Worm (Caenorhabditis elegans) whole organism, L4 larva: Measurements from ENCODE around the gene F13H8.2.

ENCODE experiments used
- F26F4.8 ChIP-seq: fragments of 200-800 bp; sonication (Bioruptor generic); conservative IDR thresholded peaks from 2 replicates; pipeline ENCODE4 v1.3.6; 2022; ENCODE audit warnings: missing genetic modification characterization, missing compliant biosample characterization
- F49E8.2 ChIP-seq: sonication (generic microtip); optimal IDR thresholded peaks from 2 replicates; lab custom pipeline; 2016; ENCODE audit warnings: missing compliant biosample characterization, mild to moderate bottlenecking, missing genetic modification characterization, borderline replicate concordance
- T20F7.1 ChIP-seq: fragments of 200-800 bp; sonication (Bioruptor generic); optimal IDR thresholded peaks from 2 replicates; lab custom pipeline; 2018; ENCODE audit warnings: mild to moderate bottlenecking, missing genetic modification characterization, missing compliant biosample characterization
- T26A8.4 ChIP-seq: fragments of 200-800 bp; sonication (Bioruptor generic); IDR thresholded peaks from 2 replicates; pipeline ENCODE4 v1.3.6; 2022; ENCODE audit warnings: missing genetic modification characterization, missing compliant biosample characterization
- Y105C5A.15 ChIP-seq: fragments of 200-800 bp; sonication (Bioruptor generic); IDR thresholded peaks from 2 replicates; pipeline ENCODE4 v1.3.6; 2022; ENCODE audit warnings: missing genetic modification characterization, missing compliant biosample characterization
- ZK546.5 ChIP-seq, 2 experiments: sonication (generic microtip); optimal IDR thresholded peaks; 2 replicates each; lab custom pipeline; 2017; ENCODE audit warnings: missing biosample characterization in 2 of 2, missing genetic modification characterization in 2 of 2
- aha-1 ChIP-seq: fragments of 150-350 bp; peaks from one replicate; lab custom pipeline; 2014; ENCODE audit warnings: missing biosample characterization, missing genetic modification characterization
- aly-2 ChIP-seq: sonication (generic microtip); optimal IDR thresholded peaks from 2 replicates; lab custom pipeline; 2018; ENCODE audit warnings: missing biosample characterization, missing genetic modification characterization
- ama-1 ChIP-seq: fragments of 150-350 bp; optimal IDR thresholded peaks from 2 replicates; lab custom pipeline; 2014; ENCODE audit warnings: inconsistent platforms, mixed read lengths
- ceh-28 ChIP-seq: fragments of 150-350 bp; optimal IDR thresholded peaks from 2 replicates; lab custom pipeline; 2014; ENCODE audit warnings: missing biosample characterization, missing genetic modification reagents, missing genetic modification characterization
- ceh-44 ChIP-seq: fragments of 200-800 bp; sonication (Bioruptor generic); IDR thresholded peaks from 2 replicates; pipeline ENCODE4 v1.3.6; 2022; ENCODE audit warnings: missing genetic modification reagents, missing genetic modification characterization, missing compliant biosample characterization
- ceh-62 ChIP-seq: sonication (generic microtip); optimal IDR thresholded peaks from 2 replicates; lab custom pipeline; 2017; ENCODE audit warnings: missing biosample characterization, missing genetic modification characterization
- ceh-82 ChIP-seq: sonication (generic microtip); optimal IDR thresholded peaks from 2 replicates; lab custom pipeline; 2017; ENCODE audit warnings: missing biosample characterization, missing genetic modification characterization
- ces-1 ChIP-seq: fragments of 150-350 bp; sonication (generic microtip); optimal IDR thresholded peaks from 4 replicates; lab custom pipeline; 2014; ENCODE audit warnings: missing biosample characterization, missing genetic modification reagents, missing genetic modification characterization
- cey-2 ChIP-seq: sonication (generic microtip); optimal IDR thresholded peaks from 3 replicates; lab custom pipeline; 2017; ENCODE audit warnings: missing genetic modification characterization, mild to moderate bottlenecking, missing compliant biosample characterization, antibody characterized with exemption, borderline replicate concordance; ENCODE audit not compliant: insufficient read depth
- daf-16 ChIP-seq, 3 experiments: sonication (generic microtip); optimal IDR thresholded peaks; 2 replicates each; lab custom pipeline; 2016 to 2017; ENCODE audit warnings: missing genetic modification characterization in 3 of 3, missing genetic modification reagents in 3 of 3, mild to moderate bottlenecking in 2 of 3, missing compliant biosample characterization in 2 of 3, missing biosample characterization in 1 of 3, moderate library complexity in 1 of 3
- daf-8 ChIP-seq: fragments of 200-800 bp; sonication (Bioruptor generic); IDR thresholded peaks from 2 replicates; pipeline ENCODE4 v1.3.6; 2022; ENCODE audit warnings: missing genetic modification characterization, missing compliant biosample characterization
- dmd-9 ChIP-seq: fragments of 200-800 bp; sonication (Bioruptor generic); IDR thresholded peaks from 2 replicates; pipeline ENCODE4 v1.3.6; 2022; ENCODE audit warnings: missing genetic modification reagents, missing genetic modification characterization, missing compliant biosample characterization
- dve-1 ChIP-seq: sonication (generic microtip); optimal IDR thresholded peaks from 2 replicates; lab custom pipeline; 2017; ENCODE audit warnings: antibody characterized with exemption, mild to moderate bottlenecking, missing genetic modification characterization, missing compliant biosample characterization; ENCODE audit not compliant: insufficient read depth
- egl-27 ChIP-seq: sonication (generic microtip); optimal IDR thresholded peaks from 3 replicates; lab custom pipeline; 2017; ENCODE audit warnings: missing biosample characterization, missing genetic modification reagents, missing genetic modification characterization
- gei-8 ChIP-seq: fragments of 200-800 bp; sonication (Bioruptor generic); optimal IDR thresholded peaks from 2 replicates; lab custom pipeline; 2018; ENCODE audit warnings: mild to moderate bottlenecking, missing genetic modification characterization, missing compliant biosample characterization
- hif-1 ChIP-seq, 2 experiments: sonication (generic microtip); optimal IDR thresholded peaks; 2 replicates each; lab custom pipeline; 2016 to 2017; ENCODE audit warnings: missing compliant biosample characterization in 2 of 2, missing genetic modification characterization in 2 of 2, missing genetic modification reagents in 2 of 2, missing genotype in 2 of 2, mild to moderate bottlenecking in 1 of 2
- jun-1 ChIP-seq: fragments of 150-350 bp; optimal IDR thresholded peaks from 2 replicates; lab custom pipeline; 2014; ENCODE audit warnings: missing biosample characterization, missing genetic modification reagents, missing genetic modification characterization
- lim-7 ChIP-seq: fragments of 200-800 bp; sonication (Bioruptor generic); IDR thresholded peaks from 2 replicates; pipeline ENCODE4 v1.3.6; 2022; ENCODE audit warnings: missing genetic modification characterization, missing compliant biosample characterization
- lin-1 ChIP-seq: fragments of 200-800 bp; sonication (Bioruptor generic); IDR thresholded peaks from 2 replicates; pipeline ENCODE4 v1.3.6; 2022; ENCODE audit warnings: missing genetic modification reagents, missing genetic modification characterization, missing compliant biosample characterization
- lin-13 ChIP-seq: fragments of 150-350 bp; optimal IDR thresholded peaks from 2 replicates; lab custom pipeline; 2014; ENCODE audit warnings: missing biosample characterization, missing genetic modification reagents, missing genetic modification characterization
- lin-15B ChIP-seq: fragments of 150-350 bp; sonication (generic microtip); optimal IDR thresholded peaks from 3 replicates; lab custom pipeline; 2014; ENCODE audit warnings: missing biosample characterization, missing genetic modification characterization
- lin-29 ChIP-seq: fragments of 200-800 bp; sonication (Bioruptor generic); IDR thresholded peaks from 2 replicates; pipeline ENCODE4 v1.3.6; 2022; ENCODE audit warnings: missing genetic modification reagents, missing genetic modification characterization, missing compliant biosample characterization
- madf-5 ChIP-seq, 2 experiments: fragments of 200-800 bp; sonication (Bioruptor generic); IDR thresholded peaks; 2 replicates each; pipeline ENCODE4 v1.3.6; 2022; ENCODE audit warnings: missing compliant biosample characterization in 2 of 2, missing genetic modification characterization in 2 of 2
- mdl-1 ChIP-seq, 2 experiments: fragments of 150-350 bp in 1 of 2; sonication (generic microtip) in 1 of 2; optimal IDR thresholded peaks; 2 replicates each; lab custom pipeline; 2014 to 2017; ENCODE audit warnings: missing biosample characterization in 2 of 2, missing genetic modification characterization in 2 of 2
- mdt-29 ChIP-seq: fragments of 200-800 bp; sonication (Bioruptor generic); IDR thresholded peaks from 2 replicates; pipeline ENCODE4 v1.3.6; 2022; ENCODE audit warnings: missing genetic modification reagents, missing genetic modification characterization, missing compliant biosample characterization
- mep-1 ChIP-seq: fragments of 150-350 bp; sonication (generic microtip); optimal IDR thresholded peaks from 3 replicates; lab custom pipeline; 2014; ENCODE audit warnings: missing biosample characterization, missing genetic modification characterization
- mes-2 ChIP-seq: sonication (generic microtip); optimal IDR thresholded peaks from 2 replicates; lab custom pipeline; 2016; ENCODE audit warnings: missing genotype, mild to moderate bottlenecking, missing genetic modification characterization, missing compliant biosample characterization; ENCODE audit not compliant: poor library complexity, severe bottlenecking
- mxl-3 ChIP-seq: fragments of 200-800 bp; sonication (Bioruptor generic); optimal IDR thresholded peaks from 2 replicates; lab custom pipeline; 2018; ENCODE audit warnings: mild to moderate bottlenecking, missing genetic modification characterization, missing compliant biosample characterization
- nhr-237 ChIP-seq: sonication (generic microtip); optimal IDR thresholded peaks from 2 replicates; lab custom pipeline; 2017; ENCODE audit warnings: missing biosample characterization, missing genetic modification characterization
- nhr-41 ChIP-seq: fragments of 200-800 bp; sonication (Bioruptor generic); IDR thresholded peaks from 2 replicates; pipeline ENCODE4 v1.3.6; 2022; ENCODE audit warnings: missing genetic modification reagents, missing genetic modification characterization, missing compliant biosample characterization
- nhr-42 ChIP-seq: fragments of 200-800 bp; sonication (Bioruptor generic); IDR thresholded peaks from 2 replicates; pipeline ENCODE4 v1.3.6; 2022; ENCODE audit warnings: missing genetic modification characterization, missing compliant biosample characterization
- nhr-48 ChIP-seq: sonication (generic microtip); optimal IDR thresholded peaks from 2 replicates; lab custom pipeline; 2016; ENCODE audit warnings: mild to moderate bottlenecking, missing genetic modification characterization, missing compliant biosample characterization
- nhr-6 ChIP-seq: fragments of 150-350 bp; optimal IDR thresholded peaks from 2 replicates; lab custom pipeline; 2014; ENCODE audit warnings: missing biosample characterization, missing genetic modification characterization
- nhr-76 ChIP-seq: fragments of 150-350 bp; optimal IDR thresholded peaks from 2 replicates; lab custom pipeline; 2014; ENCODE audit warnings: missing biosample characterization, missing genetic modification characterization
- nhr-77 ChIP-seq: fragments of 150-350 bp; optimal IDR thresholded peaks from 2 replicates; lab custom pipeline; 2014; ENCODE audit warnings: missing biosample characterization, missing genetic modification characterization
- saeg-2 ChIP-seq: fragments of 200-800 bp; sonication (Bioruptor generic); IDR thresholded peaks from 2 replicates; pipeline ENCODE4 v1.3.6; 2022; ENCODE audit warnings: missing genetic modification reagents, missing genetic modification characterization, missing compliant biosample characterization
- set-16 ChIP-seq: fragments of 200-800 bp; sonication (Bioruptor generic); IDR thresholded peaks from 2 replicates; pipeline ENCODE4 v1.3.6; 2022; ENCODE audit warnings: missing genetic modification reagents, missing genetic modification characterization, missing compliant biosample characterization
- skn-1 ChIP-seq: fragments of 150-350 bp; optimal IDR thresholded peaks from 2 replicates; lab custom pipeline; 2014; ENCODE audit warnings: missing biosample characterization, missing genetic modification characterization
- snpc-4 ChIP-seq: fragments of 150-350 bp; optimal IDR thresholded peaks from 2 replicates; lab custom pipeline; 2014; ENCODE audit warnings: missing biosample characterization, missing genetic modification characterization
- spr-1 ChIP-seq: sonication (generic microtip); optimal IDR thresholded peaks from 2 replicates; lab custom pipeline; 2016; ENCODE audit warnings: mild to moderate bottlenecking, missing genetic modification characterization, missing compliant biosample characterization
- tag-97 ChIP-seq: fragments of 200-800 bp; sonication (Bioruptor generic); IDR thresholded peaks from 2 replicates; pipeline ENCODE4 v1.3.6; 2022; ENCODE audit warnings: missing genetic modification characterization, missing compliant biosample characterization
- tra-1 ChIP-seq: fragments of 200-800 bp; sonication (Bioruptor generic); IDR thresholded peaks from 2 replicates; pipeline ENCODE4 v1.3.6; 2022; ENCODE audit warnings: missing genetic modification reagents, missing genetic modification characterization, missing compliant biosample characterization
- vab-7 ChIP-seq: fragments of 200-800 bp; sonication (Bioruptor generic); IDR thresholded peaks from 2 replicates; pipeline ENCODE4 v1.3.6; 2022; ENCODE audit warnings: missing genetic modification reagents, missing genetic modification characterization, missing compliant biosample characterization
- zfp-3 ChIP-seq: fragments of 200-800 bp; sonication (Bioruptor generic); conservative IDR thresholded peaks from 2 replicates; pipeline ENCODE4 v1.3.6; 2022; ENCODE audit warnings: missing genetic modification reagents, missing genetic modification characterization, missing compliant biosample characterization

Gene F13H8.2

ce11 chrII:6269805-6270414, at the start of gene F13H8.2 (continued):
- TF ChIP-seq nhr-42 (GFP tag; lab: Robert Waterston, UW) (peak; percentile 67; the same call in 1 of the 2 replicates), mep-1 (peak; percentile 81), lin-13 (peak; percentile 28), gei-8 (GFP tag; lab: Kevin White, UChicago) (no peak), lin-1 (GFP tag; lab: Robert Waterston, UW) (peak; percentile 91), saeg-2 (GFP tag; lab: Robert Waterston, UW) (no peak), hif-1 (tag; optimal IDR thresholded peaks at IDR 0.05; lab: Kevin White, UChicago) (peak in 1 of 2 experiments; percentile 58), lin-29 (GFP tag; lab: Robert Waterston, UW) (0 out of 2 replicates have a peak, but pooled peaks have one; percentile 11), aha-1 (tag; lab: Kevin White, UChicago) (no peak), ceh-62 (no peak), jun-1 (tag; lab: Kevin White, UChicago) (no peak), lim-7 (GFP tag; lab: Robert Waterston, UW) (no peak), mxl-3 (GFP tag; lab: Kevin White, UChicago) (peak; percentile 20), ceh-28 (tag; lab: Kevin White, UChicago) (no peak), ama-1 (lab: Kevin White, UChicago) (no peak), snpc-4 (tag; lab: Kevin White, UChicago) (no peak), set-16 (GFP tag; lab: Robert Waterston, UW) (no peak; the same call in 1 of the 2 replicates), cey-2 (tag; lab: Kevin White, UChicago) (no peak), nhr-237 (tag; lab: Kevin White, UChicago) (no peak), tag-97 (GFP tag; lab: Robert Waterston, UW) (no peak), spr-1 (tag; lab: Kevin White, UChicago) (peak; percentile 62), Y105C5A.15 (GFP tag; lab: Robert Waterston, UW) (no peak), T26A8.4 (peak; percentile 76), ceh-82 (tag; lab: Kevin White, UChicago) (no peak), zfp-3 (GFP tag; lab: Robert Waterston, UW) (0 out of 2 replicates have a peak, but pooled peaks have one; percentile 17), vab-7 (GFP tag; lab: Robert Waterston, UW) (peak; percentile 77), tra-1 (peak; percentile 62; the same call in 1 of the 2 replicates), lin-15B (tag; lab: Kevin White, UChicago) (no peak), nhr-6 (peak; percentile 36), aly-2 (tag; lab: Kevin White, UChicago) (no peak), F26F4.8 (GFP tag; lab: Robert Waterston, UW) (no peak), dve-1 (tag; lab: Kevin White, UChicago) (peak; percentile 40), daf-16 (GFP tag; optimal IDR thresholded peaks at IDR 0.05; lab: Kevin White, UChicago) (peak in 1 of 2 experiments; percentile 5), daf-16 (tag; optimal IDR thresholded peaks at IDR 0.05; lab: Kevin White, UChicago) (peak; percentile 6), mdl-1 (tag; optimal IDR thresholded peaks at IDR 0.05; lab: Kevin White, UChicago) (peak in 1 of 2 experiments; percentile 52), ces-1 (GFP tag; lab: Kevin White, UChicago) (no peak), egl-27 (tag; lab: Kevin White, UChicago) (no peak), nhr-41 (GFP tag; lab: Robert Waterston, UW) (no peak), nhr-76 (tag; lab: Kevin White, UChicago) (no peak), mdt-29 (GFP tag; lab: Robert Waterston, UW) (no peak), dmd-9 (GFP tag; lab: Robert Waterston, UW) (peak; percentile 71), madf-5 (GFP tag; IDR thresholded peaks at IDR 0.05; lab: Robert Waterston, UW) (no peak), nhr-48 (peak; percentile 22), nhr-77 (peak; percentile 28), ZK546.5 (tag; optimal IDR thresholded peaks at IDR 0.05; lab: Kevin White, UChicago) (no peak), F49E8.2 (peak; percentile 22), daf-8 (GFP tag; lab: Robert Waterston, UW) (no peak), mes-2 (tag; lab: Kevin White, UChicago) (peak; percentile 92), ceh-44 (GFP tag; lab: Robert Waterston, UW) (peak; percentile 79), T20F7.1 (peak; percentile 63), skn-1 (tag; lab: Kevin White, UChicago) (no peak)
